Fruit fly (Drosophila melanogaster) whole organism, adult: ENCODE measurements around the gene Syx17.

Source experiments
- CG1620 ChIP-seq: fragments of 200-800 bp; sonication (Bioruptor generic); optimal IDR thresholded peaks from 2 replicates; lab custom pipeline; 2016; ENCODE audit warnings: missing biosample characterization, missing genetic modification characterization
- Clk ChIP-seq: fragments of 200-800 bp; sonication (Bioruptor generic); optimal IDR thresholded peaks from 2 replicates; lab custom pipeline; 2017; ENCODE audit warnings: missing biosample characterization, missing genetic modification characterization
- Mnt ChIP-seq: fragments of 200-800 bp; sonication (Bioruptor generic); optimal IDR thresholded peaks from 2 replicates; lab custom pipeline; 2016; ENCODE audit warnings: missing biosample characterization, mild to moderate bottlenecking, missing genetic modification characterization
- ovo ChIP-seq: fragments of 200-800 bp; sonication (Bioruptor generic); optimal IDR thresholded peaks from 2 replicates; lab custom pipeline; 2016; ENCODE audit warnings: missing biosample characterization, missing genetic modification characterization

DNA sequence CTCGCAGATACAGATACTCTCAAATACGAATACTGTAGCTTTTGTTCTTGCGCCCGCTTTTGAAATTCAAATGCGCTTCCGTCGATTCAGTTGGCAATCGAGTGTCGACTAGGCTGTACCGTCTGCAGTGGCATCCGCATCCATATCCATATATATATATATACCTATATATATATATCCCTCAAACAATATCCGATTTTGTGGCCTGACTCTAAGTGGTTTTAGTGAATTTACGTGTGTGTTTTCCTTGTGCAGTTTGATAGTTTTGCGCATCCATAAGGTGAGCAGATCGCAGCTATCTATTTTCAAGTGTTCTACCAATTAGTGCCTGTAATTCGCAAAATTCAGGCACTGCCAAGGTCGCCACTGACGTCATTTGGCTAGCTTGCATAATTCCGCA, 11.3 kb downstream of the Syx17 start:
- TF ChIP-seq Clk (GFP tag; lab: Kevin White, UChicago) (no peak), ovo (GFP tag; lab: Kevin White, UChicago) (no peak), Mnt (GFP tag; lab: Kevin White, UChicago) (no peak), CG1620 (GFP tag; lab: Kevin White, UChicago) (no peak)
